Worm (Caenorhabditis elegans): ENCODE measurements around the gene ant-1.1.
A peak's percentile ranks its signal among the peaks of the same experiment; 100 is the strongest.

The ant-1.1 gene

DNA sequence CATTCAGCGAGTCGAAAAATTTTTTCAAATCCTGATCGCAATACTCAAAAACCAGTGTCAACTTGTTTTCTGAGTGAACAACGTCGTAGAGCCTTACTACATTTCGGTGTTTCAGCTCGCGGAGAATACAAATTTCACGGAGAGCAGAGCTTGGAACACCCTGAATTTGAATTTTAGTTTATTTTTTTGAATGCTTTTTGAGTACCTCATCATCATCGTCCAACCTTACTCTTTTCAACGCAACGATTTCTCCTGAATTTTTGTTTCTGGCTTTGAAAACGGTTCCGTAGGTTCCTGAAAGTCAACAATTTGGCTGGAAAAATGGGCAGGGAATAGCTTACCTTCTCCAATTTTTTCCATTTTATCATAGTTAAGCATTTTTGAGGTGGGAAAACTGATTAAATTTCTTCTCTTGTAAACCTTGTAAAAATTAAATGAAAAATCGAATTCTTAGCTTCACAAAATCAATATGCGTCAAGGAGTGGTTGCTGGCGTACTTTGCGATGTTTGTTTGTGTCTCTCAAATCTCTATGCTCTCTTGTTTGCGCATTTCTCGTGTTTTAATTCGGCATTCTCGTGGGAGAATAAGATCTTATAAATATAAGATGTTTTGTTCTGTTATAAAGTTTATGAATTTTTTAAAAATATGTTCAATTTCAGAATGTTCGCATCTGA is 3.1 kb downstream of the ant-1.1 start, which contains the start of gene cdk-5 (continued):
- no peak for TF ChIP-seq pqm-1 (tag; optimal IDR thresholded peaks at IDR 0.05)
- peak; percentile 73; the same call in 1 of the 2 replicates for TF ChIP-seq pha-4 (GFP tag; IDR thresholded peaks at IDR 0.05)
- TF ChIP-seq pha-4 (tag; optimal IDR thresholded peaks at IDR 0.05) = peak; percentile 28
- no peak for TF ChIP-seq madf-9 (GFP tag; conservative IDR thresholded peaks at IDR 0.05)
- TF ChIP-seq madf-5 (GFP tag; IDR thresholded peaks at IDR 0.05) = no peak

DNA sequence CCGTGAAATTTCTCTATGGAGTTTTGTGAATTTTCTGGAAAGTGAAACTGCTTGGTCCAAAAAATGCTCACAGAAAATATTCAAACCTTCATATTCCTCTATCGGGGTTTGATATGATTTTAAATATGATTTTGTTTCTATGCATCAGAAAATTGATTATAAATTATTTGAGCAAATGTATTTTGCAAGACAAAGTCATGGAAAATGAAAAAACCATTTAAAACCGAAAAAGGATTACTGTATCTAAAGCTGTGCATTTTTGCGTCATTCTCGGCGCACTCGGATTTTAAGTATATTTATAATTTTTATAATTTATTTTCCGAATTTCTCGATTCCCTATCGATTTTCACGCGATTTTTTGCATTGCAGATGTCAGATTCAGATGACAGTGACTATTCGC is 8.5 kb downstream of the ant-1.1 start, which contains the start of gene pssy-2:
Gene pssy-2, plus strand, starts transcription at position 301 of the 400 bp plus-strand sequence.
- TF ChIP-seq ceh-28 (tag; optimal IDR thresholded peaks at IDR 0.05) = no peak
- TF ChIP-seq Y48G9A.11 (GFP tag; IDR thresholded peaks at IDR 0.05) = no peak
- TF ChIP-seq egl-27 (tag; optimal IDR thresholded peaks at IDR 0.05) = no peak
- no peak for TF ChIP-seq egl-43 (GFP tag; IDR thresholded peaks at IDR 0.05)
- TF ChIP-seq ceh-20 (GFP tag; IDR thresholded peaks at IDR 0.05) = no peak

DNA sequence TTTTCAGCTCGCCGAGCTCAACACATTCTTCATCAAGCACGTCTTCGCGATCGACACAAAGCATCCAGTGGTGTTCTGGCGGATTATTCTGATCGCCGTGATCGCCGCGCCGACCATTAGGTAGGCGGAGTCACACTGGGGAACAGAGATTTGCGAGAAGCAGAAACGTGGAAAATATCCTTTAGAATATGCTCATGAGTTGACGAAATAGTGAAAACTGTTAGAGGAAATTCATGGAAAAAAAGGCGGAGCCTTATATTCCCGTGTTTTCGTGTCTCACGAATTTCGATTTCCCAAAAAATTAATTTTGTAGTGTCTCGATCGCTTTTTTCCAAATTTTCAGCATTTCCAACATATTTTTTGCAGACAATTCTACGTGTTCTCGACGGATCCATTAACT is 11.5 kb downstream of the ant-1.1 start:
- TF ChIP-seq saeg-2 (GFP tag; IDR thresholded peaks at IDR 0.05) (no peak), set-16 (GFP tag; IDR thresholded peaks at IDR 0.05) (no peak), R02D3.7 (tag; optimal IDR thresholded peaks at IDR 0.05) (no peak), hlh-11 (tag; optimal IDR thresholded peaks at IDR 0.05) (no peak), spr-3 (GFP tag; optimal IDR thresholded peaks at IDR 0.05) (no peak), F10B5.3 (tag; optimal IDR thresholded peaks at IDR 0.05) (no peak), cey-2 (tag; optimal IDR thresholded peaks at IDR 0.05; ENCODE audit: borderline replicate concordance, insufficient read depth) (no peak), egl-43 (GFP tag; IDR thresholded peaks at IDR 0.05) (no peak), F49E8.2 (tag; optimal IDR thresholded peaks at IDR 0.05; ENCODE audit: borderline replicate concordance) (no peak), zip-11 (GFP tag; IDR thresholded peaks at IDR 0.05) (no peak), spr-1 (tag; optimal IDR thresholded peaks at IDR 0.05) (no peak), hmg-1.1 (GFP tag; IDR thresholded peaks at IDR 0.05) (no peak), nhr-10 (tag; optimal IDR thresholded peaks at IDR 0.05) (no peak), php-3 (GFP tag; IDR thresholded peaks at IDR 0.05) (no peak), mdl-1 (tag; optimal IDR thresholded peaks at IDR 0.05) (no peak), nhr-102 (tag; optimal IDR thresholded peaks at IDR 0.05) (no peak), arid-1 (GFP tag; conservative IDR thresholded peaks at IDR 0.05) (no peak), nhr-25 (tag; optimal IDR thresholded peaks at IDR 0.05; ENCODE audit: borderline replicate concordance, insufficient read depth) (no peak)

DNA sequence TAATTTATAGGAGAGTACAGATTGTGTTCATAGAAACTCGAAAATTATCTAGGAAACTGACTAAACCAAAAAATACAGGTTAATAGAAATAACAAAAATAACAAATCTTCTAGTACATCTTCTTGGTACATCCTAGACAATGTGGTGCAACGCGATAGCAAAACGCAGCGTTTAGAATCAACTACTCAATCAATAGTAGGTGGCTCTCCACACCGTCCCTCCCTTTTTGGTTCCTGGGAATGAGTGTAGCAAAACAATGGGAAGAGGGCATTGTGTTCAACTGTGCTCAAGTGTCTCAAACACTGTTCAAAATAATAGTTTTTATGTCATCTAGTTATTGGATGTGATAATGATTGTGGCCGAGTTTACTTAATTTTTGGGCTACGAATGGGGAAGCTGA is 13.7 kb downstream of the ant-1.1 start, which contains the start of gene T27E9.6:
Gene T27E9.6, minus strand, starts transcription at position 101 of the 400 bp plus-strand sequence.
- TF ChIP-seq aha-1 (tag) (peak; percentile 43), mdl-1 (tag; optimal IDR thresholded peaks at IDR 0.05) (no peak), ctbp-1 (GFP tag; IDR thresholded peaks at IDR 0.05) (no peak), snpc-4 (tag; optimal IDR thresholded peaks at IDR 0.05) (no peak)

DNA sequence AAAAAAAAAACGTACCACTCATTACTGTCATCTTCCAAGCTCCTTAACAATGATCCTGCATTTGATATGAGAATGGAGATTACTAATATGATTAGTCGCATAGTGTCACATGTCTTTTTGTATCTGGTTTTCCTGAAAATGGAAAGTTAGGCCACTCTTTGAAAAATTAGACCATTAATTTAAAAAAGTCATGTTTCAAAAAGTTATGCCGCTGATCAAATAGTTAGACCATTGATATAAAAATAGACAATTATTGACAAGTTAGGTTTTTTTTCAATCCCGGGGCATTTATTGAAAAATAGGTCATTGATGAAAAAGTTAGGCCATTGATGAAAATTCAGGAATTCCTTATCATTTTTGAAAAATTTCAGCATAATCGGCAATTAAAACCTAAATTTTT is 21.1 kb downstream of the ant-1.1 start, which contains the start of gene acc-4:
Gene acc-4, minus strand, starts transcription at position 101 of the 400 bp plus-strand sequence.
- TF ChIP-seq zag-1 (tag; optimal IDR thresholded peaks at IDR 0.05) (no peak), spr-3 (GFP tag; optimal IDR thresholded peaks at IDR 0.05) (no peak), dmd-8 (GFP tag; IDR thresholded peaks at IDR 0.05) (no peak), mxl-2 (GFP tag; conservative IDR thresholded peaks at IDR 0.05) (no peak), skn-1 (tag; optimal IDR thresholded peaks at IDR 0.05) (no peak), snpc-1.2 (GFP tag; IDR thresholded peaks at IDR 0.05) (no peak), nhr-11 (tag; optimal IDR thresholded peaks at IDR 0.05) (no peak), ceh-82 (tag; optimal IDR thresholded peaks at IDR 0.05) (no peak), rbr-2 (tag; optimal IDR thresholded peaks at IDR 0.05) (no peak), dpl-1 (GFP tag; optimal IDR thresholded peaks at IDR 0.05) (no peak), gei-8 (GFP tag; optimal IDR thresholded peaks at IDR 0.05) (no peak), mes-2 (tag; optimal IDR thresholded peaks at IDR 0.05; ENCODE audit: poor library complexity, severe bottlenecking) (no peak), lin-1 (GFP tag; IDR thresholded peaks at IDR 0.05) (no peak), hif-1 (tag; optimal IDR thresholded peaks at IDR 0.05) (no peak), ztf-7 (tag; optimal IDR thresholded peaks at IDR 0.05) (no peak), nhr-48 (tag; optimal IDR thresholded peaks at IDR 0.05) (no peak)
